Worm (Caenorhabditis elegans): Measurements from ENCODE around the gene srd-48.
A peak's percentile ranks its signal among the peaks of the same experiment; 100 is the strongest.

Gene srd-48

DNA sequence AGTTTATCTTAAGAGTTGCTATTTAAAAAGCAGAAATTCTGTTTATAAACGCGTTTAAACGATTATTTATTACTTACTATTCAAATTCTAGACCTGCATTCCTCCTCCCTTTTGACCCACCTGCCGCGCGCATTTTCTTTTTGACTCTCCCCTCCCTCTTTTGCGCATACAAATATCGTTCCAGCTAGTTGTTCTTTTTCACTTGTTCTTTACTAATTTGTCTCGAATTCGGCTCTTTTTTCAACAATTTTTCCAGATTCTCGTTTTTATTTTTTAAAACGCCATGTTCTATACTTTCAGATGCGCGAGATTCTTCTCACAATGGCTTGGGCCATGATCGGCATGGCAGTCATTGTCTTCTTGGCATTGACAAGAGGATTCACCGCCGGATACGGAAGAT, 29.5 kb downstream of the srd-48 start, which contains the start of gene F19H6.4:
Gene F19H6.4, plus strand, starts transcription at position 301 of the 400 bp plus-strand sequence.
- TF ChIP-seq nhr-76 (tag; optimal IDR thresholded peaks at IDR 0.05) (no peak), dpl-1 (GFP tag; optimal IDR thresholded peaks at IDR 0.05) (no peak), grh-1 (GFP tag; IDR thresholded peaks at IDR 0.05) (no peak), ces-1 (GFP tag; optimal IDR thresholded peaks at IDR 0.05) (no peak), egl-13 (tag; optimal IDR thresholded peaks at IDR 0.05) (no peak), mef-2 (tag; optimal IDR thresholded peaks at IDR 0.05) (no peak), nhr-28 (tag; optimal IDR thresholded peaks at IDR 0.05) (no peak), lin-15B (tag; optimal IDR thresholded peaks at IDR 0.05) (no peak), fos-1 (tag; optimal IDR thresholded peaks at IDR 0.05) (no peak), unc-130 (tag; optimal IDR thresholded peaks at IDR 0.05) (no peak), aha-1 (tag; optimal IDR thresholded peaks at IDR 0.05) (no peak)

DNA sequence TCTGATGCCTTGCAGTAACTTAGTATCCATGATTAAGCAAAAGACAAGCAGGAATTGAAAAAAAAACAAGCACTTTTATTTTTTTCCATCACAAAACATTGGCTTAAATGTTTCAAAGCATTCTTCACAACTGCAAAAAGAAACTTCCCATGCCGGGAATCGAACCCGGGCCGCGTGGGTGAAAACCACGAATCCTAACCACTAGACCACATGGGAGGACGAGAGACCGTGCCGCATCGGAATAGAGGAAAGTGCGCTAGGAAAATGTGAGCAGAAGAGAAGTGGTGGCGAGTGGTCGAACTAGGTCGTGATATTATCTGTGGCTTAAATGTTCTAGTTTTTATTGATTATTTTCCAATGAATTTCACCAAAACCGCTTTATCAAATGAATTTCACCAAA, 31.6 kb downstream of the srd-48 start:
- TF ChIP-seq vab-15 (tag; optimal IDR thresholded peaks at IDR 0.05) (no peak), nhr-19 (GFP tag; conservative IDR thresholded peaks at IDR 0.05) (peak; percentile 56), rnt-1 (tag; optimal IDR thresholded peaks at IDR 0.05) (peak; percentile 74), elt-2 (tag; optimal IDR thresholded peaks at IDR 0.05) (no peak), pag-3 (tag; optimal IDR thresholded peaks at IDR 0.05; ENCODE audit: borderline replicate concordance, insufficient read depth) (no peak), ets-5 (GFP tag; IDR thresholded peaks at IDR 0.05) (no peak), nhr-77 (tag; optimal IDR thresholded peaks at IDR 0.05) (peak; percentile 16), ceh-88 (GFP tag; IDR thresholded peaks at IDR 0.05) (peak; percentile 22; the same call in 1 of the 2 replicates), ama-1 (optimal IDR thresholded peaks at IDR 0.05) (no peak), C34B4.2 (tag; optimal IDR thresholded peaks at IDR 0.05) (no peak), mep-1 (tag; optimal IDR thresholded peaks at IDR 0.05) (peak; percentile 57), swsn-7 (tag; optimal IDR thresholded peaks at IDR 0.05) (peak; percentile 24), lin-15B (tag; optimal IDR thresholded peaks at IDR 0.05) (no peak), unc-98 (GFP tag; IDR thresholded peaks at IDR 0.05) (no peak), isw-1 (GFP tag; IDR thresholded peaks at IDR 0.05) (no peak), lin-13 (GFP tag; optimal IDR thresholded peaks at IDR 0.05) (peak; percentile 11), lin-14 (GFP tag; optimal IDR thresholded peaks at IDR 0.05) (peak; percentile 42), nhr-85 (tag) (peak; percentile 43), sox-4 (tag; optimal IDR thresholded peaks at IDR 0.05) (no peak), efl-1 (optimal IDR thresholded peaks at IDR 0.05) (peak in 1 of 2 experiments; percentile 11), efl-1 (GFP tag; optimal IDR thresholded peaks at IDR 0.05 in 1 of 2) (no peak), unc-130 (tag; optimal IDR thresholded peaks at IDR 0.05) (peak; percentile 29), irx-1 (tag; optimal IDR thresholded peaks at IDR 0.05) (peak; percentile 22), fkh-8 (tag; optimal IDR thresholded peaks at IDR 0.05) (no peak), skn-1 (tag; optimal IDR thresholded peaks at IDR 0.05) (peak; percentile 33), tlp-1 (tag; optimal IDR thresholded peaks at IDR 0.05) (no peak), dsc-1 (tag; optimal IDR thresholded peaks at IDR 0.05) (peak; percentile 53), nhr-11 (tag; optimal IDR thresholded peaks at IDR 0.05) (no peak), aly-2 (tag; optimal IDR thresholded peaks at IDR 0.05) (no peak), ceh-8 (GFP tag; optimal IDR thresholded peaks at IDR 0.05) (no peak), jun-1 (tag; optimal IDR thresholded peaks at IDR 0.05) (no peak), mdl-1 (tag; optimal IDR thresholded peaks at IDR 0.05) (peak in 1 of 2 experiments; percentile 45), nhr-71 (tag; optimal IDR thresholded peaks at IDR 0.05) (peak; percentile 47), mab-9 (GFP tag; IDR thresholded peaks at IDR 0.05) (0 out of 2 replicates have a peak, but pooled peaks have one; percentile 20), grh-1 (GFP tag; IDR thresholded peaks at IDR 0.05) (no peak), unc-30 (tag; optimal IDR thresholded peaks at IDR 0.05) (no peak), nhr-20 (tag; optimal IDR thresholded peaks at IDR 0.05) (peak; percentile 29), lin-35 (GFP tag; optimal IDR thresholded peaks at IDR 0.05) (peak in 1 of 2 experiments; percentile 55), C16A3.4 (tag; optimal IDR thresholded peaks at IDR 0.05) (peak; percentile 41), fkh-4 (tag; optimal IDR thresholded peaks at IDR 0.05; ENCODE audit: borderline replicate concordance) (no peak), tbx-2 (tag; optimal IDR thresholded peaks at IDR 0.05) (peak; percentile 26), nhr-84 (tag; optimal IDR thresholded peaks at IDR 0.05) (no peak), alr-1 (tag; optimal IDR thresholded peaks at IDR 0.05; ENCODE audit: borderline replicate concordance) (no peak), nhr-90 (tag; optimal IDR thresholded peaks at IDR 0.05; ENCODE audit: poor library complexity) (peak; percentile 17)
